Worm (Caenorhabditis elegans) whole organism, L2 larva: ENCODE data around the gene cosa-1.

ENCODE experiments used
- C34F6.9 ChIP-seq: fragments of 150-350 bp; optimal IDR thresholded peaks from 2 replicates; lab custom pipeline; 2014; ENCODE audit warnings: missing biosample characterization, missing genetic modification characterization
- F13H6.1 ChIP-seq: sonication (generic microtip); optimal IDR thresholded peaks from 2 replicates; lab custom pipeline; 2016; ENCODE audit warnings: missing genetic modification characterization, missing compliant biosample characterization
- R02D3.7 ChIP-seq: fragments of 150-350 bp; optimal IDR thresholded peaks from 2 replicates; lab custom pipeline; 2014; ENCODE audit warnings: missing biosample characterization, missing genetic modification characterization
- Y55F3AM.14 ChIP-seq: fragments of 200-800 bp; sonication (Bioruptor generic); optimal IDR thresholded peaks from 2 replicates; lab custom pipeline; 2018; ENCODE audit warnings: mild to moderate bottlenecking, missing genetic modification characterization, missing compliant biosample characterization
- ZK546.5 ChIP-seq: sonication (generic microtip); optimal IDR thresholded peaks from 2 replicates; lab custom pipeline; 2017; ENCODE audit warnings: missing biosample characterization, missing genetic modification characterization
- alr-1 ChIP-seq: fragments of 150-350 bp; optimal IDR thresholded peaks from 2 replicates; lab custom pipeline; 2014; ENCODE audit warnings: missing biosample characterization, missing genetic modification characterization
- aly-2 ChIP-seq: fragments of 150-350 bp; optimal IDR thresholded peaks from 2 replicates; lab custom pipeline; 2014; ENCODE audit warnings: missing biosample characterization, missing genetic modification characterization
- ama-1 ChIP-seq: fragments of 150-350 bp; optimal IDR thresholded peaks from 2 replicates; lab custom pipeline; 2018; ENCODE audit warnings: inconsistent platforms
- blmp-1 ChIP-seq: sonication (generic microtip); optimal IDR thresholded peaks from 2 replicates; lab custom pipeline; 2017; ENCODE audit warnings: missing genetic modification characterization, mild to moderate bottlenecking, missing compliant biosample characterization, antibody characterized with exemption, moderate library complexity; ENCODE audit not compliant: insufficient read depth
- ceh-16 ChIP-seq: fragments of 150-350 bp; optimal IDR thresholded peaks from 2 replicates; lab custom pipeline; 2014; ENCODE audit warnings: missing biosample characterization, missing genetic modification characterization
- ceh-82 ChIP-seq: fragments of 150-350 bp; optimal IDR thresholded peaks from 2 replicates; lab custom pipeline; 2014; ENCODE audit warnings: missing biosample characterization, missing genetic modification characterization
- crh-2 ChIP-seq: sonication (generic microtip); optimal IDR thresholded peaks from 2 replicates; lab custom pipeline; 2017; ENCODE audit warnings: missing biosample characterization, missing genetic modification characterization
- dmd-4 ChIP-seq: sonication (generic microtip); optimal IDR thresholded peaks from 2 replicates; lab custom pipeline; 2017; ENCODE audit warnings: missing biosample characterization, missing genetic modification characterization
- egl-27 ChIP-seq: sonication (generic microtip); optimal IDR thresholded peaks from 3 replicates; lab custom pipeline; 2017; ENCODE audit warnings: missing biosample characterization, missing genetic modification reagents, missing genetic modification characterization
- elt-1 ChIP-seq: fragments of 150-350 bp; optimal IDR thresholded peaks from 2 replicates; lab custom pipeline; 2014; ENCODE audit warnings: missing biosample characterization, missing genetic modification characterization
- elt-3 ChIP-seq: sonication (generic microtip); optimal IDR thresholded peaks from 2 replicates; lab custom pipeline; 2017; ENCODE audit warnings: missing biosample characterization, missing genetic modification characterization
- fos-1 ChIP-seq: fragments of 150-350 bp; optimal IDR thresholded peaks from 2 replicates; lab custom pipeline; 2014; ENCODE audit warnings: missing biosample characterization, missing genetic modification characterization
- gmeb-1 ChIP-seq: fragments of 150-350 bp; optimal IDR thresholded peaks from 2 replicates; lab custom pipeline; 2014; ENCODE audit warnings: missing biosample characterization, missing genetic modification characterization
- lin-11 ChIP-seq: fragments of 150-350 bp; sonication (generic microtip); optimal IDR thresholded peaks from 2 replicates; lab custom pipeline; 2014; ENCODE audit warnings: missing biosample characterization, missing genetic modification characterization, inconsistent platforms, mixed read lengths
- lin-13 ChIP-seq: fragments of 150-350 bp; optimal IDR thresholded peaks from 2 replicates; lab custom pipeline; 2014; ENCODE audit warnings: missing biosample characterization, missing genetic modification reagents, missing genetic modification characterization
- lsy-2 ChIP-seq, 2 experiments: fragments of 150-350 bp in 1 of 2; sonication (generic microtip) in 1 of 2; optimal IDR thresholded peaks; 2 replicates each; lab custom pipeline; 2014 to 2017; ENCODE audit warnings: missing biosample characterization in 2 of 2, missing genetic modification characterization in 2 of 2
- mab-5 ChIP-seq: fragments of 150-350 bp; optimal IDR thresholded peaks from 2 replicates; lab custom pipeline; 2014; ENCODE audit warnings: missing biosample characterization, missing genetic modification characterization
- mbf-1 ChIP-seq: sonication (generic microtip); optimal IDR thresholded peaks from 2 replicates; lab custom pipeline; 2017; ENCODE audit warnings: missing biosample characterization, missing genetic modification characterization
- mdl-1 ChIP-seq, 2 experiments: fragments of 150-350 bp in 1 of 2; sonication (generic microtip) in 1 of 2; optimal IDR thresholded peaks; 2 replicates each; lab custom pipeline; 2017; ENCODE audit warnings: missing biosample characterization in 2 of 2, missing genetic modification characterization in 2 of 2
- nhr-10 ChIP-seq: sonication (generic microtip); optimal IDR thresholded peaks from 2 replicates; lab custom pipeline; 2017; ENCODE audit warnings: missing biosample characterization, missing genetic modification characterization
- nhr-11 ChIP-seq: fragments of 150-350 bp; optimal IDR thresholded peaks from 2 replicates; lab custom pipeline; 2014; ENCODE audit warnings: missing biosample characterization, missing genetic modification characterization
- nhr-12 ChIP-seq: fragments of 150-350 bp; optimal IDR thresholded peaks from 2 replicates; lab custom pipeline; 2014; ENCODE audit warnings: missing biosample characterization, missing genetic modification characterization
- nhr-129 ChIP-seq: fragments of 150-350 bp; optimal IDR thresholded peaks from 2 replicates; lab custom pipeline; 2014; ENCODE audit warnings: missing biosample characterization, missing genetic modification characterization
- nhr-21 ChIP-seq: fragments of 150-350 bp; optimal IDR thresholded peaks from 2 replicates; lab custom pipeline; 2014; ENCODE audit warnings: missing biosample characterization, missing genetic modification characterization
- nhr-23 ChIP-seq: fragments of 150-350 bp; optimal IDR thresholded peaks from 2 replicates; lab custom pipeline; 2014; ENCODE audit warnings: missing biosample characterization, missing genetic modification reagents, missing genetic modification characterization
- nhr-237 ChIP-seq: fragments of 150-350 bp; optimal IDR thresholded peaks from 2 replicates; lab custom pipeline; 2014; ENCODE audit warnings: missing biosample characterization, missing genetic modification characterization
- nhr-25 ChIP-seq: fragments of 150-350 bp; sonication (generic microtip); optimal IDR thresholded peaks from 3 replicates; lab custom pipeline; 2014; ENCODE audit warnings: missing biosample characterization, missing genetic modification characterization
- nhr-6 ChIP-seq: fragments of 150-350 bp; optimal IDR thresholded peaks from 2 replicates; lab custom pipeline; 2014; ENCODE audit warnings: missing biosample characterization, missing genetic modification characterization
- nhr-77 ChIP-seq: fragments of 150-350 bp; optimal IDR thresholded peaks from 2 replicates; lab custom pipeline; 2014; ENCODE audit warnings: missing biosample characterization, missing genetic modification characterization
- peb-1 ChIP-seq: fragments of 150-350 bp; optimal IDR thresholded peaks from 2 replicates; lab custom pipeline; 2014; ENCODE audit warnings: missing biosample characterization, missing genetic modification characterization
- sem-4 ChIP-seq: fragments of 150-350 bp; optimal IDR thresholded peaks from 2 replicates; lab custom pipeline; 2014; ENCODE audit warnings: missing biosample characterization, missing genetic modification reagents, missing genetic modification characterization
- skn-1 ChIP-seq: sonication (generic microtip); optimal IDR thresholded peaks from 2 replicates; lab custom pipeline; 2017; ENCODE audit warnings: missing biosample characterization, missing genetic modification characterization
- sma-3 ChIP-seq: sonication (generic microtip); optimal IDR thresholded peaks from 2 replicates; lab custom pipeline; 2016; ENCODE audit warnings: missing genetic modification reagents, missing genetic modification characterization, missing compliant biosample characterization
- sma-9 ChIP-seq, 2 experiments: fragments of 150-350 bp in 1 of 2; sonication (generic microtip) in 1 of 2; optimal IDR thresholded peaks; 2 replicates each; lab custom pipeline; 2014 to 2016; ENCODE audit warnings: missing genetic modification characterization in 2 of 2, mild to moderate bottlenecking in 1 of 2, missing biosample characterization in 1 of 2, missing compliant biosample characterization in 1 of 2, missing genetic modification reagents in 1 of 2, moderate library complexity in 1 of 2
- snpc-4 ChIP-seq: fragments of 150-350 bp; optimal IDR thresholded peaks from 2 replicates; lab custom pipeline; 2014; ENCODE audit warnings: missing biosample characterization, missing genetic modification characterization
- unc-39 ChIP-seq: fragments of 150-350 bp; optimal IDR thresholded peaks from 2 replicates; lab custom pipeline; 2014; ENCODE audit warnings: missing biosample characterization, missing genetic modification characterization
- unc-55 ChIP-seq: fragments of 150-350 bp; sonication (generic microtip); optimal IDR thresholded peaks from 3 replicates; lab custom pipeline; 2014; ENCODE audit warnings: missing biosample characterization, missing genetic modification reagents, missing genetic modification characterization
- unc-62 ChIP-seq: fragments of 150-350 bp; optimal IDR thresholded peaks from 2 replicates; lab custom pipeline; 2014; ENCODE audit warnings: missing biosample characterization, missing genetic modification reagents, missing genetic modification characterization
- zag-1 ChIP-seq: fragments of 150-350 bp; optimal IDR thresholded peaks from 2 replicates; lab custom pipeline; 2014; ENCODE audit warnings: missing biosample characterization, missing genetic modification characterization
- ztf-1 ChIP-seq: fragments of 200-800 bp; sonication (Bioruptor generic); conservative IDR thresholded peaks from 2 replicates; pipeline ENCODE4 v1.3.6; 2022; ENCODE audit warnings: missing genetic modification characterization, missing compliant biosample characterization
- ztf-11 ChIP-seq: sonication (generic microtip); optimal IDR thresholded peaks from 2 replicates; lab custom pipeline; 2017; ENCODE audit warnings: missing biosample characterization, missing genetic modification characterization
- ztf-4 ChIP-seq: fragments of 150-350 bp; optimal IDR thresholded peaks from 2 replicates; lab custom pipeline; 2014; ENCODE audit warnings: missing biosample characterization, missing genetic modification characterization

cosa-1 gene

DNA sequence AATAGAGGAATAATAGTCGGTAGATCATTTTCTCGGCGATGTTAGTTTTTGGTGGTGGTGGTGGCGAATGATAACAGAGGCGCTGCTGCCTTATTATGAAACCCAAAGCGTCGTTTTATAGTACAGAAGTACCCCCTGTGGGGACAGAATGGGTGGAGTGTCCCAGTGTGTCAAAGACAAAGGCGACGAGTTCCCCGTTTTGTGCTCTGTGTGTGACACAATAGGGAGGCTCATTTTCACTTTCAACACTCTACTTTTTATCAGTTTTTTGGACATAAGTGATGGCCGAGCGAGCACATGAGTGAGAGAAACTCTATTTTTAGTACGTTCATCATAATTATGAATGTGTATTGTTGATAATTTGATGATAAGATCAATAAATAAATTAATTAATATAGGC lies 34.8 kb downstream of the cosa-1 start, which contains the start of gene pho-9 (continued):
- TF ChIP-seq mab-5 (no peak), snpc-4 (no peak), mbf-1 (tag; lab: Kevin White, UChicago) (no peak), mdl-1 (tag; optimal IDR thresholded peaks at IDR 0.05; lab: Kevin White, UChicago) (no peak), nhr-25 (tag; lab: Kevin White, UChicago) (no peak)

DNA sequence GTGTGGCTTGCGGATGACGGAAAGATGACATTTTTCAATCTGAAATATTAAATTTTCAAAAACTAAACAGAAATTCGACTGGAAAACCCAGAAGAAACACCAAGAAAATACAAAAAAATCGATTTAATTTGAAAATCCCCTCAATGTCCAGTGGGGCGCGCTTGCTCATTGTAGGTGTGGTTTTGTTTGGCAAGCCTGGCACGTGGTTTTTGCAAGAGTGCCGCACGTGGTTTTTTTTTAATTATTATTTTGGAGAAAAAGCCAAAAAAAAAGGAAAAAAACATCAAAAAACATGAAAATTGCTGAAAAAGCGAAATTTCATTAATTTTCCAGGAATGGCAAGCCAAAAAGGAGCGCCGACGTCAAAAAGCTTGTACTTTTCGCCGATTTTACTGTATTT lies 42.7 kb downstream of the cosa-1 start, which contains the start of gene swsn-3:
swsn-3 (minus strand) TSS at position 45 of the 400 bp plus-strand sequence.
- TF ChIP-seq elt-1 (tag; lab: Kevin White, UChicago) = no peak
- peak; percentile 86 for TF ChIP-seq sma-9 (GFP tag; optimal IDR thresholded peaks at IDR 0.05; lab: Kevin White, UChicago)
- TF ChIP-seq sma-9 (tag; optimal IDR thresholded peaks at IDR 0.05; lab: Kevin White, UChicago) = no peak
- TF ChIP-seq gmeb-1 (tag; lab: Kevin White, UChicago) = peak; percentile 89
- TF ChIP-seq ztf-11 (tag; lab: Kevin White, UChicago) = peak; percentile 30
- peak; percentile 43 for TF ChIP-seq nhr-237 (tag; lab: Kevin White, UChicago)
- peak; percentile 32 for TF ChIP-seq nhr-77 (tag; lab: Kevin White, UChicago)
- no peak for TF ChIP-seq elt-3 (tag; lab: Kevin White, UChicago)
- peak; percentile 58 for TF ChIP-seq nhr-6
- peak; percentile 77 for TF ChIP-seq sem-4 (tag; lab: Kevin White, UChicago)
- TF ChIP-seq nhr-11 = no peak
- TF ChIP-seq crh-2 (tag; lab: Kevin White, UChicago) = peak; percentile 91
- TF ChIP-seq unc-55 (GFP tag; lab: Kevin White, UChicago) = peak; percentile 96
- TF ChIP-seq C34F6.9 (tag; lab: Kevin White, UChicago) = peak; percentile 91
- TF ChIP-seq nhr-129 = peak; percentile 74
- TF ChIP-seq lin-13 (GFP tag; lab: Kevin White, UChicago) = peak; percentile 92
- TF ChIP-seq ZK546.5 = peak; percentile 52
- peak; percentile 63 for TF ChIP-seq nhr-10 (tag; lab: Kevin White, UChicago)
- TF ChIP-seq F13H6.1 = peak; percentile 89
- TF ChIP-seq peb-1 = no peak
- TF ChIP-seq mdl-1 (tag; optimal IDR thresholded peaks at IDR 0.05; lab: Kevin White, UChicago) = peak; percentile 55 to 71
- TF ChIP-seq nhr-25 (tag; lab: Kevin White, UChicago) = peak; percentile 89
- no peak for TF ChIP-seq nhr-12 (tag; lab: Kevin White, UChicago)
- no peak for TF ChIP-seq aly-2 (tag; lab: Kevin White, UChicago)
- TF ChIP-seq ama-1 (lab: Kevin White, UChicago) = peak; percentile 27
- TF ChIP-seq lsy-2 (tag; optimal IDR thresholded peaks at IDR 0.05; lab: Kevin White, UChicago) = peak; percentile 85 to 94
- TF ChIP-seq R02D3.7 (tag; lab: Kevin White, UChicago) = peak; percentile 48
- TF ChIP-seq unc-39 (tag; lab: Kevin White, UChicago) = no peak
- TF ChIP-seq blmp-1 (tag; lab: Kevin White, UChicago) = peak; percentile 39
- TF ChIP-seq Y55F3AM.14 (GFP tag; lab: Kevin White, UChicago) = peak; percentile 56
- TF ChIP-seq fos-1 (tag; lab: Kevin White, UChicago) = peak; percentile 67
- TF ChIP-seq snpc-4 = peak; percentile 70
- peak; percentile 14 for TF ChIP-seq ztf-4
- no peak for TF ChIP-seq nhr-23 (tag; lab: Kevin White, UChicago)
- TF ChIP-seq nhr-21 = peak; percentile 56
- TF ChIP-seq unc-62 (GFP tag; lab: Kevin White, UChicago) = no peak
- peak; percentile 25 for TF ChIP-seq ceh-82 (tag; lab: Kevin White, UChicago)
- peak; percentile 60 for TF ChIP-seq egl-27 (tag; lab: Kevin White, UChicago)
- TF ChIP-seq dmd-4 = no peak
- TF ChIP-seq zag-1 (tag; lab: Kevin White, UChicago) = peak; percentile 25
- TF ChIP-seq mab-5 = peak; percentile 91
- TF ChIP-seq alr-1 (tag; lab: Kevin White, UChicago) = no peak
- TF ChIP-seq lin-11 = peak; percentile 94
- TF ChIP-seq sma-3 (GFP tag; lab: Kevin White, UChicago) = peak; percentile 83
- peak; percentile 55 for TF ChIP-seq skn-1 (tag; lab: Kevin White, UChicago)
- TF ChIP-seq ztf-1 = no peak
- TF ChIP-seq ceh-16 (tag; lab: Kevin White, UChicago) = peak; percentile 53
